Worm (Caenorhabditis elegans) whole organism, young adult: Measurements from ENCODE around the gene W03C9.2.

Experiments
- B0019.2 ChIP-seq: fragments of 200-800 bp; sonication (Bioruptor generic); conservative IDR thresholded peaks from 2 replicates; pipeline ENCODE4 v1.3.6; 2022; ENCODE audit warnings: missing genetic modification reagents, missing genetic modification characterization, missing compliant biosample characterization
- B0035.1 ChIP-seq: sonication (generic microtip); optimal IDR thresholded peaks from 2 replicates; lab custom pipeline; 2016; ENCODE audit warnings: missing genetic modification characterization, mild to moderate bottlenecking, missing compliant biosample characterization, missing genotype, missing genetic modification reagents
- B0336.3 ChIP-seq: fragments of 200-800 bp; sonication (Bioruptor generic); IDR thresholded peaks from 2 replicates; pipeline ENCODE4 v1.3.6; 2022; ENCODE audit warnings: missing genetic modification characterization, missing compliant biosample characterization
- C06A6.2 ChIP-seq: fragments of 200-800 bp; sonication (Bioruptor generic); conservative IDR thresholded peaks from 2 replicates; pipeline ENCODE4 v1.3.6; 2022; ENCODE audit warnings: missing genetic modification characterization, missing compliant biosample characterization
- C17E4.6 ChIP-seq: fragments of 200-800 bp; sonication (Bioruptor generic); IDR thresholded peaks from 2 replicates; pipeline ENCODE4 v1.3.6; 2022; ENCODE audit warnings: missing genetic modification reagents, missing genetic modification characterization, missing compliant biosample characterization
- D2030.7 ChIP-seq: fragments of 200-800 bp; sonication (Bioruptor generic); IDR thresholded peaks from 2 replicates; pipeline ENCODE4 v1.3.6; 2022; ENCODE audit warnings: missing genetic modification reagents, missing genetic modification characterization, missing compliant biosample characterization
- F52B5.7 ChIP-seq: sonication (generic microtip); optimal IDR thresholded peaks from 2 replicates; lab custom pipeline; 2016; ENCODE audit warnings: mild to moderate bottlenecking, missing genetic modification characterization, missing compliant biosample characterization
- F55B11.4 ChIP-seq: sonication (generic microtip); optimal IDR thresholded peaks from 2 replicates; lab custom pipeline; 2016; ENCODE audit warnings: missing compliant biosample characterization, missing genetic modification characterization, borderline replicate concordance; ENCODE audit not compliant: insufficient read depth
- K12H6.12 ChIP-seq: fragments of 200-800 bp; sonication (Bioruptor generic); optimal IDR thresholded peaks from 2 replicates; lab custom pipeline; 2018; ENCODE audit warnings: mild to moderate bottlenecking, missing genetic modification characterization, missing compliant biosample characterization
- Y53F4B.3 ChIP-seq: fragments of 200-800 bp; sonication (Bioruptor generic); IDR thresholded peaks from 2 replicates; pipeline ENCODE4 v1.3.6; 2022; ENCODE audit warnings: missing genetic modification reagents, missing genetic modification characterization, missing compliant biosample characterization
- attf-5 ChIP-seq: fragments of 200-800 bp; sonication (Bioruptor generic); optimal IDR thresholded peaks from 2 replicates; lab custom pipeline; 2018; ENCODE audit warnings: mild to moderate bottlenecking, missing genetic modification characterization, missing compliant biosample characterization
- attf-6 ChIP-seq: fragments of 200-800 bp; sonication (Bioruptor generic); IDR thresholded peaks from 2 replicates; pipeline ENCODE4 v1.3.6; 2022; ENCODE audit warnings: missing genetic modification reagents, missing genetic modification characterization, missing compliant biosample characterization
- bed-1 ChIP-seq: fragments of 200-800 bp; sonication (Bioruptor generic); IDR thresholded peaks from 2 replicates; pipeline ENCODE4 v1.3.6; 2022; ENCODE audit warnings: missing genetic modification reagents, missing genetic modification characterization, missing compliant biosample characterization
- ceh-27 ChIP-seq: fragments of 200-800 bp; sonication (Bioruptor generic); optimal IDR thresholded peaks from 2 replicates; lab custom pipeline; 2018; ENCODE audit warnings: mild to moderate bottlenecking, missing genetic modification characterization, moderate library complexity, missing compliant biosample characterization
- ceh-40 ChIP-seq: fragments of 200-800 bp; sonication (Bioruptor generic); IDR thresholded peaks from 2 replicates; pipeline ENCODE4 v1.3.6; 2022; ENCODE audit warnings: missing genetic modification characterization, missing compliant biosample characterization
- ceh-58 ChIP-seq: fragments of 200-800 bp; sonication (Bioruptor generic); IDR thresholded peaks from 2 replicates; pipeline ENCODE4 v1.3.6; 2022; ENCODE audit warnings: missing genetic modification characterization, missing compliant biosample characterization
- ceh-91 ChIP-seq: fragments of 200-800 bp; sonication (Bioruptor generic); IDR thresholded peaks from 2 replicates; pipeline ENCODE4 v1.3.6; 2022; ENCODE audit warnings: missing genetic modification reagents, missing genetic modification characterization, missing compliant biosample characterization
- chd-7 ChIP-seq: sonication (generic microtip); optimal IDR thresholded peaks from 2 replicates; lab custom pipeline; 2016; ENCODE audit warnings: mild to moderate bottlenecking, missing genetic modification characterization, moderate library complexity, missing compliant biosample characterization
- die-1 ChIP-seq: sonication (generic microtip); optimal IDR thresholded peaks from 2 replicates; lab custom pipeline; 2016; ENCODE audit warnings: missing genotype, mild to moderate bottlenecking, missing genetic modification characterization, missing compliant biosample characterization
- dpff-1 ChIP-seq: sonication (generic microtip); optimal IDR thresholded peaks from 2 replicates; lab custom pipeline; 2017; ENCODE audit warnings: mild to moderate bottlenecking, missing genetic modification characterization, missing compliant biosample characterization
- dpl-1 ChIP-seq: fragments of 150-350 bp; optimal IDR thresholded peaks from 2 replicates; lab custom pipeline; 2014; ENCODE audit warnings: missing biosample characterization, missing genetic modification reagents, missing genetic modification characterization
- egl-18 ChIP-seq: fragments of 200-800 bp; sonication (Bioruptor generic); IDR thresholded peaks from 2 replicates; pipeline ENCODE4 v1.3.6; 2022; ENCODE audit warnings: missing genetic modification reagents, missing genetic modification characterization, missing compliant biosample characterization
- ekl-4 ChIP-seq: fragments of 200-800 bp; sonication (Bioruptor generic); IDR thresholded peaks from 2 replicates; pipeline ENCODE4 v1.3.6; 2022; ENCODE audit warnings: missing genetic modification reagents, missing genetic modification characterization, missing compliant biosample characterization
- ets-4 ChIP-seq: fragments of 200-800 bp; sonication (Bioruptor generic); optimal IDR thresholded peaks from 2 replicates; lab custom pipeline; 2018; ENCODE audit warnings: mild to moderate bottlenecking, missing genetic modification characterization, missing compliant biosample characterization
- gei-17 ChIP-seq: fragments of 200-800 bp; sonication (Bioruptor generic); optimal IDR thresholded peaks from 2 replicates; lab custom pipeline; 2018; ENCODE audit warnings: mild to moderate bottlenecking, missing genetic modification characterization, missing compliant biosample characterization
- hlh-12 ChIP-seq: sonication (generic microtip); optimal IDR thresholded peaks from 2 replicates; lab custom pipeline; 2016; ENCODE audit warnings: missing genetic modification characterization, missing compliant biosample characterization
- hlh-26 ChIP-seq: fragments of 200-800 bp; sonication (Bioruptor generic); conservative IDR thresholded peaks from 2 replicates; pipeline ENCODE4 v1.3.6; 2022; ENCODE audit warnings: missing genetic modification reagents, missing genetic modification characterization, missing compliant biosample characterization
- lag-1 ChIP-seq: fragments of 200-800 bp; sonication (Bioruptor generic); IDR thresholded peaks from 2 replicates; pipeline ENCODE4 v1.3.6; 2022; ENCODE audit warnings: missing genetic modification reagents, missing genetic modification characterization, missing compliant biosample characterization
- lin-54 ChIP-seq: fragments of 200-800 bp; sonication (Bioruptor generic); optimal IDR thresholded peaks from 2 replicates; lab custom pipeline; 2018; ENCODE audit warnings: mild to moderate bottlenecking, missing genetic modification characterization, missing compliant biosample characterization
- lsl-1 ChIP-seq: fragments of 200-800 bp; sonication (Bioruptor generic); optimal IDR thresholded peaks from 2 replicates; lab custom pipeline; 2018; ENCODE audit warnings: mild to moderate bottlenecking, missing genetic modification characterization, moderate library complexity, missing compliant biosample characterization
- madf-3 ChIP-seq: fragments of 200-800 bp; sonication (Bioruptor generic); IDR thresholded peaks from 2 replicates; pipeline ENCODE4 v1.3.6; 2022; ENCODE audit warnings: missing genetic modification reagents, missing genetic modification characterization, missing compliant biosample characterization
- madf-8 ChIP-seq: fragments of 200-800 bp; sonication (Bioruptor generic); conservative IDR thresholded peaks from 2 replicates; pipeline ENCODE4 v1.3.6; 2022; ENCODE audit warnings: missing genetic modification reagents, missing genetic modification characterization, missing compliant biosample characterization
- mcd-1 ChIP-seq: fragments of 200-800 bp; sonication (Bioruptor generic); IDR thresholded peaks from 2 replicates; pipeline ENCODE4 v1.3.6; 2022; ENCODE audit warnings: missing genetic modification reagents, missing genetic modification characterization, missing compliant biosample characterization
- mel-28 ChIP-seq: sonication (generic microtip); optimal IDR thresholded peaks from 2 replicates; lab custom pipeline; 2016; ENCODE audit warnings: borderline replicate concordance, mild to moderate bottlenecking, missing genetic modification characterization, missing compliant biosample characterization
- mes-4 ChIP-seq: sonication (generic microtip); optimal IDR thresholded peaks from 2 replicates; lab custom pipeline; 2016; ENCODE audit warnings: missing genotype, missing genetic modification characterization, missing compliant biosample characterization
- nfya-1 ChIP-seq: sonication (generic microtip); optimal IDR thresholded peaks from 2 replicates; lab custom pipeline; 2017; ENCODE audit warnings: antibody characterized with exemption, missing compliant biosample characterization, missing genetic modification characterization, borderline replicate concordance; ENCODE audit not compliant: insufficient read depth
- nfya-2 ChIP-seq: fragments of 200-800 bp; sonication (Bioruptor generic); IDR thresholded peaks from 2 replicates; pipeline ENCODE4 v1.3.6; 2022; ENCODE audit warnings: missing genetic modification reagents, missing genetic modification characterization, missing compliant biosample characterization
- repo-1 ChIP-seq: sonication (generic microtip); optimal IDR thresholded peaks from 2 replicates; lab custom pipeline; 2017; ENCODE audit warnings: mild to moderate bottlenecking, missing genetic modification characterization, missing compliant biosample characterization
- sea-2 ChIP-seq: fragments of 200-800 bp; sonication (Bioruptor generic); IDR thresholded peaks from 2 replicates; pipeline ENCODE4 v1.3.6; 2022; ENCODE audit warnings: missing genetic modification characterization, missing compliant biosample characterization
- snpc-1.1 ChIP-seq: sonication (generic microtip); optimal IDR thresholded peaks from 2 replicates; lab custom pipeline; 2017; ENCODE audit warnings: missing genetic modification characterization, mild to moderate bottlenecking, missing compliant biosample characterization, antibody characterized with exemption, moderate library complexity, missing genotype, missing genetic modification reagents; ENCODE audit not compliant: insufficient read depth
- snpc-3.4 ChIP-seq: sonication (generic microtip); optimal IDR thresholded peaks from 2 replicates; lab custom pipeline; 2017; ENCODE audit warnings: missing genetic modification characterization, mild to moderate bottlenecking, missing compliant biosample characterization, antibody characterized with exemption, moderate library complexity, missing genotype, missing genetic modification reagents
- somi-1 ChIP-seq: fragments of 200-800 bp; sonication (Bioruptor generic); optimal IDR thresholded peaks from 2 replicates; lab custom pipeline; 2018; ENCODE audit warnings: mild to moderate bottlenecking, missing genetic modification characterization, missing compliant biosample characterization
- sptf-2 ChIP-seq: fragments of 200-800 bp; sonication (Bioruptor generic); optimal IDR thresholded peaks from 2 replicates; lab custom pipeline; 2018; ENCODE audit warnings: mild to moderate bottlenecking, missing genetic modification characterization, missing compliant biosample characterization
- xnd-1 ChIP-seq: sonication (generic microtip); optimal IDR thresholded peaks from 2 replicates; lab custom pipeline; 2016; ENCODE audit warnings: missing genotype, missing genetic modification reagents, missing genetic modification characterization, missing compliant biosample characterization
- zim-3 ChIP-seq: sonication (generic microtip); optimal IDR thresholded peaks from 2 replicates; lab custom pipeline; 2017; ENCODE audit warnings: mild to moderate bottlenecking, missing genetic modification characterization, moderate library complexity, missing compliant biosample characterization
- ztf-18 ChIP-seq: sonication (generic microtip); optimal IDR thresholded peaks from 2 replicates; lab custom pipeline; 2016; ENCODE audit warnings: missing genotype, mild to moderate bottlenecking, missing genetic modification characterization, missing compliant biosample characterization
- ztf-22 ChIP-seq: fragments of 200-800 bp; sonication (Bioruptor generic); optimal IDR thresholded peaks from 2 replicates; lab custom pipeline; 2018; ENCODE audit warnings: mild to moderate bottlenecking, missing genetic modification characterization, moderate library complexity, missing compliant biosample characterization
- ztf-26 ChIP-seq: sonication (generic microtip); optimal IDR thresholded peaks from 2 replicates; lab custom pipeline; 2017; ENCODE audit warnings: missing genetic modification characterization, missing compliant biosample characterization

The W03C9.2 gene

DNA sequence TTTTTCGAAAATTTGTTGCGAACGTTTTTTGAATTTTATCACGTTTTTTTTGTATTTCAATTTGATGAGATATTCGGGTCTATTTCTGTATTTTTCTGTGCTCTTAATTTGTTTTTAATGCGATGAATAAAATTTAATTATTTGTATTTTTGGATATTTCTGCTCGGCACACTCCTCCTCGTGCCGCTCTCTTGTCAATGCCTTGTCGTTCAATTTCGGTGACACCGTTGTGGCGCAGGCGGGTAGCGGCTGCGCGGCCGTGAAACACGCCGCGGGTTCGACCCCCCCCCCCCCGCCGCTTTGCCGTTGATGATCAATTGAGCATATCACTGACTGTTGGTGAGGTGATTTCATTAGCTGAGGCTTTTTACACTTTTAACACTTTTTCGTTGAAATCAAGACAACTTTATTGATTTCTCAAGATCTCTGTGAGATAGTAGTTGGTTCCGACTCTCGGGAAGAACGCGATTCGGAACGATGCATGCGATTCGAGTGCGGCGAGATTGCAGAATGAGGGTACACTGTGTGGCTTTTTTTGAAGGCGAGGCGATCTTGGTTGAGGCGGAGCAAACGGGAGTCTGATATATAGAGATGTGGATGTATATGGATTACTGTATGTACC, 1.5 kb upstream of the W03C9.2 start (continued):
- peak; percentile 96 for TF ChIP-seq ekl-4 (GFP tag; lab: Robert Waterston, UW)
- TF ChIP-seq Y53F4B.3 (GFP tag; lab: Robert Waterston, UW): peak; percentile 89
- peak; percentile 95 for TF ChIP-seq ztf-26 (tag; lab: Kevin White, UChicago)
- peak; percentile 83 for TF ChIP-seq C06A6.2 (GFP tag; lab: Robert Waterston, UW)
- peak; percentile 95 for TF ChIP-seq attf-5 (GFP tag; lab: Kevin White, UChicago)
- peak; percentile 71; the same call in 1 of the 2 replicates for TF ChIP-seq lag-1 (GFP tag; lab: Robert Waterston, UW)
- TF ChIP-seq snpc-1.1 (tag; lab: Kevin White, UChicago): peak; percentile 77
- no peak for TF ChIP-seq nfya-1 (tag; lab: Kevin White, UChicago)
- peak; percentile 95 for TF ChIP-seq mes-4
- TF ChIP-seq ztf-22: peak; percentile 92
- peak; percentile 95 for TF ChIP-seq C17E4.6
- TF ChIP-seq F55B11.4: peak; percentile 52
- peak; percentile 98 for TF ChIP-seq chd-7 (tag; lab: Kevin White, UChicago)
- peak; percentile 96 for TF ChIP-seq sea-2 (GFP tag; lab: Robert Waterston, UW)
- peak; percentile 91 for TF ChIP-seq K12H6.12
- TF ChIP-seq D2030.7 (GFP tag; lab: Robert Waterston, UW): peak; percentile 96
- TF ChIP-seq attf-6 (GFP tag; lab: Robert Waterston, UW): peak; percentile 89
- peak; percentile 93 for TF ChIP-seq mcd-1 (GFP tag; lab: Robert Waterston, UW)
- TF ChIP-seq ceh-27 (GFP tag; lab: Kevin White, UChicago): peak; percentile 96
- peak; percentile 90 for TF ChIP-seq snpc-3.4 (tag; lab: Kevin White, UChicago)
- TF ChIP-seq dpl-1 (GFP tag; lab: Kevin White, UChicago): peak; percentile 37
- peak; percentile 98 for TF ChIP-seq ceh-58
- peak; percentile 86 for TF ChIP-seq ceh-91
- TF ChIP-seq hlh-26: peak; percentile 81; the same call in 1 of the 2 replicates
- TF ChIP-seq somi-1 (GFP tag; lab: Kevin White, UChicago): peak; percentile 95
- TF ChIP-seq F52B5.7 (tag; lab: Kevin White, UChicago): peak; percentile 99
- TF ChIP-seq ets-4: peak; percentile 99
- TF ChIP-seq sptf-2 (GFP tag; lab: Kevin White, UChicago): peak; percentile 99
- peak; percentile 78 for TF ChIP-seq gei-17 (GFP tag; lab: Kevin White, UChicago)
- TF ChIP-seq B0035.1 (tag; lab: Kevin White, UChicago): peak; percentile 92
- TF ChIP-seq madf-8 (GFP tag; lab: Robert Waterston, UW): peak; percentile 77
- peak; percentile 88 for TF ChIP-seq dpff-1 (tag; lab: Kevin White, UChicago)
- TF ChIP-seq xnd-1 (tag; lab: Kevin White, UChicago): peak; percentile 59
- peak; percentile 92 for TF ChIP-seq egl-18
- peak; percentile 98 for TF ChIP-seq bed-1 (GFP tag; lab: Robert Waterston, UW)
- TF ChIP-seq madf-3 (GFP tag; lab: Robert Waterston, UW): peak; percentile 95
- peak; percentile 87 for TF ChIP-seq B0019.2 (GFP tag; lab: Robert Waterston, UW)
- peak; percentile 86 for TF ChIP-seq lsl-1
- peak; percentile 99 for TF ChIP-seq zim-3 (tag; lab: Kevin White, UChicago)
- TF ChIP-seq B0336.3 (GFP tag; lab: Robert Waterston, UW): peak; percentile 98
- TF ChIP-seq die-1 (tag; lab: Kevin White, UChicago): peak; percentile 98
- peak; percentile 87 for TF ChIP-seq ztf-18 (tag; lab: Kevin White, UChicago)
- 0 out of 2 replicates have a peak, but pooled peaks have one; percentile 79 for TF ChIP-seq nfya-2 (GFP tag; lab: Robert Waterston, UW)
- peak; percentile 96 for TF ChIP-seq ceh-40 (GFP tag; lab: Robert Waterston, UW)
- peak; percentile 92 for TF ChIP-seq lin-54
- peak; percentile 91 for TF ChIP-seq hlh-12 (tag; lab: Kevin White, UChicago)
- peak; percentile 89 for TF ChIP-seq mel-28
- peak; percentile 96 for TF ChIP-seq repo-1 (tag; lab: Kevin White, UChicago)
